Worm (Caenorhabditis elegans) whole organism, dauer: ENCODE data around the gene nlp-78.

Source experiments
- unc-62 ChIP-seq: sonication (generic microtip); optimal IDR thresholded peaks from 2 replicates; lab custom pipeline; 2017; ENCODE audit warnings: missing biosample characterization, missing genetic modification reagents, missing genetic modification characterization

The nlp-78 gene

ce11 chrII:9144366-9144765 is 8.4 kb downstream of the nlp-78 start:
- no peak for TF ChIP-seq unc-62 (GFP tag; lab: Kevin White, UChicago)

ce11 chrII:9145961-9146360 is 10.0 kb downstream of the nlp-78 start, which contains the start of gene W07A12.4:
Gene W07A12.4, plus strand, starts transcription at chrII:9146261.
- no peak for TF ChIP-seq unc-62 (GFP tag; lab: Kevin White, UChicago)

- TF ChIP-seq unc-62 (GFP tag; lab: Kevin White, UChicago), result no peak
These were observed 12.1 kb downstream of the nlp-78 start for ce11 chrII:9148079-9148478.

ce11 chrII:9152231-9152630 is 16.3 kb downstream of the nlp-78 start, which contains the start of gene col-78:
Gene col-78, plus strand, starts transcription at chrII:9152531.
- no peak for TF ChIP-seq unc-62 (GFP tag; lab: Kevin White, UChicago)

ce11 chrII:9154339-9154738 is 18.4 kb downstream of the nlp-78 start:
- TF ChIP-seq unc-62 (GFP tag; lab: Kevin White, UChicago), result no peak

- TF ChIP-seq unc-62 (GFP tag; lab: Kevin White, UChicago), result no peak
These were observed 20.3 kb downstream of the nlp-78 start for ce11 chrII:9156277-9156676.

- no peak for TF ChIP-seq unc-62 (GFP tag; lab: Kevin White, UChicago)
These were observed 21.1 kb downstream of the nlp-78 start for ce11 chrII:9157125-9157524.

ce11 chrII:9158029-9158428 is 22.1 kb downstream of the nlp-78 start, which contains the start of gene oac-54:
Gene oac-54, plus strand, starts transcription at chrII:9158111.
- TF ChIP-seq unc-62 (GFP tag; lab: Kevin White, UChicago), result no peak

ce11 chrII:9160197-9160806 is 24.3 kb downstream of the nlp-78 start:
- TF ChIP-seq unc-62 (GFP tag; lab: Kevin White, UChicago), result no peak

- no peak for TF ChIP-seq unc-62 (GFP tag; lab: Kevin White, UChicago)
These were observed 25.0 kb downstream of the nlp-78 start, which contains the start of gene rhy-1 for ce11 chrII:9161023-9161422. Gene rhy-1, plus strand, starts transcription at chrII:9161379.

ce11 chrII:9163348-9163747 is 27.4 kb downstream of the nlp-78 start:
- no peak for TF ChIP-seq unc-62 (GFP tag; lab: Kevin White, UChicago)

- no peak for TF ChIP-seq unc-62 (GFP tag; lab: Kevin White, UChicago)
These were observed 29.9 kb downstream of the nlp-78 start, which contains the start of gene W07A12.8 for ce11 chrII:9165762-9166460. Gene W07A12.8, minus strand, starts transcription at chrII:9165812.

- TF ChIP-seq unc-62 (GFP tag; lab: Kevin White, UChicago), result no peak
These were observed 31.8 kb downstream of the nlp-78 start, which contains the start of gene T23G7.3 for ce11 chrII:9167730-9168129. Gene T23G7.3, minus strand, starts transcription at chrII:9167830.

- TF ChIP-seq unc-62 (GFP tag; lab: Kevin White, UChicago), result no peak
These were observed 33.5 kb downstream of the nlp-78 start, which contains the start of gene dpl-1 for ce11 chrII:9169450-9169960. Gene dpl-1, plus strand, starts transcription at chrII:9169910.

ce11 chrII:9170048-9170447 is 34.1 kb downstream of the nlp-78 start:
- TF ChIP-seq unc-62 (GFP tag; lab: Kevin White, UChicago), result no peak

ce11 chrII:9170851-9171250 is 34.9 kb downstream of the nlp-78 start:
- TF ChIP-seq unc-62 (GFP tag; lab: Kevin White, UChicago), result no peak
